Fruit fly (Drosophila melanogaster) S2 (cell line): Measurements from ENCODE around the gene Rev1.

Experiments used
- CG8478 ChIP-seq: fragments of >200 bp; optimal IDR thresholded peaks from 2 replicates; lab custom pipeline; 2018
- CTCF ChIP-seq, 2 experiments: fragments of >200 bp; optimal IDR thresholded peaks; 2 replicates each; lab custom pipeline; 2018

DNA sequence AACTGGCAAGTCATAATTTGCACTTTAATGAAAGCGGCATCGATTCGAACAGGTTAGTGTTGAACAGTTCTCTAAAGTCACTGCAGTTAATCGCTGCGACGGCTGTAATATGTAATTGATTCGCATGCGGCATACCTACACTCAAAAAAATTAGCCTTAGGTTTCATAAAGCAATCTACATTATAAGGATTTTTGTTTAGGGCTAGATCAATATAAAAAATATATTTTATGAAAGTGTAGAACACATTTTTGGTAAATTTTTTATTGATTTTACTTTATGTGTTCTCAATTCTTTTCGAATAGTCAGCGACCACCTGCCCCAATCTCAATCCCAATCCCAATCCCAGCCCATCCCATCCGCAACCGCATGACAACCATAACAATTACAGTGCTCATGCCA lies 4.1 kb downstream of the Rev1 start:
- no peak for TF ChIP-seq CG8478 (lab: Kevin White, UChicago)
- TF ChIP-seq CTCF (optimal IDR thresholded peaks at IDR 0.05; lab: Kevin White, UChicago): no peak
